Fruit fly (Drosophila melanogaster): ENCODE results near the gene CG42583.

- no peak for TF ChIP-seq CG8478 (optimal IDR thresholded peaks at IDR 0.05)
- no peak for TF ChIP-seq CTCF (optimal IDR thresholded peaks at IDR 0.05)
These were observed 47.3 kb upstream of the CG42583 start, which contains the start of gene fd19B for dm6 chrX:20092308-20092707.

All from S2 (cell line).